Fruit fly (Drosophila melanogaster) whole organism, embryonic: ENCODE data around the gene slp1.
A peak's percentile ranks its signal among the peaks of the same experiment; 100 is the strongest.

Experiments
- Antp ChIP-seq: fragments of 200-800 bp; sonication (Bioruptor generic); optimal IDR thresholded peaks from 3 replicates; lab custom pipeline; 2016; ENCODE audit warnings: missing biosample characterization, missing genetic modification characterization
- B-H1 ChIP-seq: fragments of 200-800 bp; sonication (Bioruptor generic); IDR thresholded peaks from 3 replicates; pipeline ENCODE4 v1.3.6; 2022; ENCODE audit warnings: missing biosample characterization, missing genetic modification characterization
- CG10267 ChIP-seq: fragments of 200-800 bp; sonication (Bioruptor generic); optimal IDR thresholded peaks from 2 replicates; lab custom pipeline; 2018; ENCODE audit warnings: missing biosample characterization, mild to moderate bottlenecking, missing genetic modification characterization, moderate library complexity
- CG10979 ChIP-seq: fragments of 200-800 bp; sonication (Bioruptor generic); optimal IDR thresholded peaks from 2 replicates; lab custom pipeline; 2018; ENCODE audit warnings: missing biosample characterization, mild to moderate bottlenecking, missing genetic modification characterization, moderate library complexity
- CG11560 ChIP-seq: fragments of 200-800 bp; sonication (Bioruptor generic); IDR thresholded peaks from 3 replicates; pipeline ENCODE4 v1.3.6; 2022; ENCODE audit warnings: missing biosample characterization, missing genetic modification characterization
- CG14710 ChIP-seq: fragments of 200-800 bp; sonication (Bioruptor generic); optimal IDR thresholded peaks from 3 replicates; lab custom pipeline; 2019; ENCODE audit warnings: missing biosample characterization, mild to moderate bottlenecking, missing genetic modification characterization, moderate library complexity
- CG15269 ChIP-seq: fragments of 200-800 bp; sonication (Bioruptor generic); optimal IDR thresholded peaks from 2 replicates; lab custom pipeline; 2018; ENCODE audit warnings: missing biosample characterization, mild to moderate bottlenecking, missing genetic modification characterization, moderate library complexity
- CG15696 ChIP-seq: fragments of 200-800 bp; sonication (Bioruptor generic); optimal IDR thresholded peaks from 2 replicates; lab custom pipeline; 2019; ENCODE audit warnings: missing biosample characterization, mild to moderate bottlenecking, missing genetic modification characterization, moderate library complexity
- CG1602 ChIP-seq: fragments of 200-800 bp; sonication (Bioruptor generic); optimal IDR thresholded peaks from 3 replicates; lab custom pipeline; 2016; ENCODE audit warnings: missing biosample characterization, missing genetic modification characterization
- CG1647 ChIP-seq: fragments of 200-800 bp; sonication (Bioruptor generic); optimal IDR thresholded peaks from 3 replicates; lab custom pipeline; 2016; ENCODE audit warnings: missing biosample characterization, missing genetic modification characterization
- CG17328 ChIP-seq: fragments of 200-800 bp; sonication (Bioruptor generic); IDR thresholded peaks from 2 replicates; pipeline ENCODE4 v1.3.6; 2022; ENCODE audit warnings: missing biosample characterization, missing genetic modification characterization
- CG17361 ChIP-seq: fragments of 200-800 bp; sonication (Bioruptor generic); IDR thresholded peaks from 3 replicates; pipeline ENCODE4 v1.3.6; 2022; ENCODE audit warnings: missing biosample characterization, missing genetic modification characterization
- CG17568 ChIP-seq: fragments of 200-800 bp; sonication (Bioruptor generic); optimal IDR thresholded peaks from 2 replicates; lab custom pipeline; 2018; ENCODE audit warnings: missing biosample characterization, mild to moderate bottlenecking, missing genetic modification characterization, moderate library complexity
- CG17829 ChIP-seq: fragments of 200-800 bp; optimal IDR thresholded peaks from 2 replicates; lab custom pipeline; 2019; ENCODE audit warnings: missing biosample characterization, mild to moderate bottlenecking, missing genetic modification characterization, moderate library complexity
- CG2202 ChIP-seq: fragments of 200-800 bp; sonication (Bioruptor generic); optimal IDR thresholded peaks from 2 replicates; lab custom pipeline; 2018; ENCODE audit warnings: missing biosample characterization, mild to moderate bottlenecking, missing genetic modification characterization
- CG30431 ChIP-seq: fragments of 200-800 bp; sonication (Bioruptor generic); optimal IDR thresholded peaks from 2 replicates; lab custom pipeline; 2017; ENCODE audit warnings: missing biosample characterization, missing genetic modification characterization
- CG3065 ChIP-seq: fragments of 200-800 bp; sonication (Bioruptor generic); optimal IDR thresholded peaks from 2 replicates; lab custom pipeline; 2016; ENCODE audit warnings: missing biosample characterization, missing genetic modification characterization
- CG4360 ChIP-seq: fragments of 200-800 bp; sonication (Bioruptor generic); IDR thresholded peaks from 2 replicates; pipeline ENCODE4 v1.3.6; 2022; ENCODE audit warnings: missing biosample characterization, missing genetic modification characterization
- CG4404 ChIP-seq: fragments of 200-800 bp; sonication (Bioruptor generic); IDR thresholded peaks from 2 replicates; pipeline ENCODE4 v1.3.6; 2022; ENCODE audit warnings: missing biosample characterization, missing genetic modification characterization
- CG4820 ChIP-seq: fragments of 200-800 bp; sonication (Bioruptor generic); optimal IDR thresholded peaks from 3 replicates; lab custom pipeline; 2016; ENCODE audit warnings: missing biosample characterization, missing genetic modification characterization
- CG9727 ChIP-seq: fragments of 200-800 bp; sonication (Bioruptor generic); optimal IDR thresholded peaks from 3 replicates; lab custom pipeline; 2017; ENCODE audit warnings: missing biosample characterization, mild to moderate bottlenecking, missing genetic modification characterization
- D ChIP-seq, 2 experiments: fragments of 200-800 bp in 1 of 2; fragments of >200 bp in 1 of 2; sonication (Bioruptor generic) in 1 of 2; optimal IDR thresholded peaks; 2 replicates in 1 of 2; 3 replicates in 1 of 2; lab custom pipeline; 2017; ENCODE audit warnings: mild to moderate bottlenecking in 1 of 2, missing biosample characterization in 1 of 2, missing genetic modification characterization in 1 of 2, missing genetic modification reagents in 1 of 2
- D19A ChIP-seq: fragments of 200-800 bp; optimal IDR thresholded peaks from 3 replicates; lab custom pipeline; 2019; ENCODE audit warnings: missing biosample characterization, mild to moderate bottlenecking, missing genetic modification characterization, moderate library complexity
- Dll ChIP-seq: fragments of 200-800 bp; sonication (Bioruptor generic); IDR thresholded peaks from 4 replicates; pipeline ENCODE4 v1.3.6; 2022; ENCODE audit warnings: missing biosample characterization, missing genetic modification characterization; ENCODE audit not compliant: partially characterized antibody
- Eip74EF ChIP-seq, 2 experiments: fragments of 200-800 bp in 1 of 2; fragments of >200 bp in 1 of 2; sonication (Bioruptor generic) in 1 of 2; optimal IDR thresholded peaks; 2 replicates each; lab custom pipeline; 2017 to 2019; ENCODE audit warnings: missing biosample characterization in 2 of 2, missing genetic modification characterization in 2 of 2, mild to moderate bottlenecking in 1 of 2, moderate library complexity in 1 of 2
- Ets65A ChIP-seq: fragments of 200-800 bp; sonication (Bioruptor generic); peaks from one replicate; lab custom pipeline; 2016; ENCODE audit warnings: missing biosample characterization, missing genetic modification characterization
- MESR4 ChIP-seq: fragments of 200-800 bp; sonication (Bioruptor generic); optimal IDR thresholded peaks from 2 replicates; lab custom pipeline; 2018; ENCODE audit warnings: missing biosample characterization, mild to moderate bottlenecking, missing genetic modification characterization, moderate library complexity
- Med ChIP-seq: fragments of 200-800 bp; sonication (Bioruptor generic); peaks from one replicate; lab custom pipeline; 2016; ENCODE audit warnings: missing biosample characterization, missing genetic modification characterization, mild to moderate bottlenecking, inconsistent platforms, moderate library complexity
- NC2β ChIP-seq: fragments of 200-800 bp; sonication (Bioruptor generic); optimal IDR thresholded peaks from 2 replicates; lab custom pipeline; 2016; ENCODE audit warnings: missing biosample characterization, missing genetic modification characterization
- Trl ChIP-seq, 3 experiments: fragments of >200 bp in 2 of 3; fragments of 200-800 bp in 1 of 3; sonication (Bioruptor generic) in 1 of 3; optimal IDR thresholded peaks; 2 replicates in 1 of 3; 3 replicates in 2 of 3; lab custom pipeline; 2016 to 2017; ENCODE audit warnings: missing biosample characterization in 1 of 3, missing genetic modification characterization in 1 of 3
- ara ChIP-seq: fragments of 200-800 bp; sonication (Bioruptor generic); IDR thresholded peaks from 2 replicates; pipeline ENCODE4 v1.3.6; 2022; ENCODE audit warnings: missing biosample characterization, missing genetic modification characterization
- ase ChIP-seq: fragments of 200-800 bp; sonication (Bioruptor generic); IDR thresholded peaks from 3 replicates; pipeline ENCODE4 v1.3.6; 2022; ENCODE audit warnings: missing biosample characterization, missing genetic modification characterization
- ash1 ChIP-seq: fragments of 200-800 bp; sonication (Bioruptor generic); optimal IDR thresholded peaks from 2 replicates; lab custom pipeline; 2018; ENCODE audit warnings: missing biosample characterization, mild to moderate bottlenecking, missing genetic modification characterization
- cg ChIP-seq: fragments of 200-800 bp; sonication (Bioruptor generic); optimal IDR thresholded peaks from 3 replicates; lab custom pipeline; 2019; ENCODE audit warnings: missing biosample characterization, mild to moderate bottlenecking, missing genetic modification characterization, moderate library complexity
- chinmo ChIP-seq: fragments of 200-800 bp; sonication (Bioruptor generic); IDR thresholded peaks from 4 replicates; pipeline ENCODE4 v1.3.6; 2022; ENCODE audit warnings: missing biosample characterization, missing genetic modification characterization; ENCODE audit not compliant: partially characterized antibody
- ci ChIP-seq: fragments of 200-800 bp; sonication (Bioruptor generic); IDR thresholded peaks from 3 replicates; pipeline ENCODE4 v1.3.6; 2022; ENCODE audit warnings: missing biosample characterization, missing genetic modification characterization
- crc ChIP-seq: fragments of 200-800 bp; sonication (Bioruptor generic); optimal IDR thresholded peaks from 2 replicates; lab custom pipeline; 2016; ENCODE audit warnings: missing biosample characterization, missing genetic modification characterization
- dpn ChIP-seq, 2 experiments: fragments of 200-800 bp; sonication (Bioruptor generic); optimal IDR thresholded peaks; 3 replicates each; lab custom pipeline; 2016; ENCODE audit warnings: missing biosample characterization in 2 of 2, missing genetic modification characterization in 2 of 2
- dysf ChIP-seq: fragments of 200-800 bp; sonication (Bioruptor generic); IDR thresholded peaks from 3 replicates; pipeline ENCODE4 v1.3.6; 2022; ENCODE audit warnings: missing biosample characterization, missing genetic modification characterization
- fd96Cb ChIP-seq: fragments of 200-800 bp; sonication (Bioruptor generic); optimal IDR thresholded peaks from 2 replicates; lab custom pipeline; 2018; ENCODE audit warnings: missing biosample characterization, mild to moderate bottlenecking, missing genetic modification characterization, moderate library complexity
- gcm2 ChIP-seq: fragments of 200-800 bp; sonication (Bioruptor generic); optimal IDR thresholded peaks from 2 replicates; lab custom pipeline; 2016; ENCODE audit warnings: missing biosample characterization, missing genetic modification characterization
- hkb ChIP-seq, 2 experiments: fragments of 200-800 bp in 1 of 2; fragments of >200 bp in 1 of 2; sonication (Bioruptor generic) in 1 of 2; IDR thresholded peaks in 1 of 2; optimal IDR thresholded peaks in 1 of 2; 2 replicates each; pipeline versions ENCODE4 v1.3.6 to Lab custom; 2017 to 2022; ENCODE audit warnings: missing biosample characterization in 1 of 2, missing genetic modification characterization in 1 of 2
- lov ChIP-seq, 2 experiments: fragments of 200-800 bp in 1 of 2; fragments of >200 bp in 1 of 2; sonication (Bioruptor generic) in 1 of 2; IDR thresholded peaks in 1 of 2; optimal IDR thresholded peaks in 1 of 2; 2 replicates in 1 of 2; 3 replicates in 1 of 2; pipeline versions ENCODE4 v1.3.6 to Lab custom; 2017 to 2022; ENCODE audit warnings: missing biosample characterization in 1 of 2, missing genetic modification characterization in 1 of 2
- pita ChIP-seq: fragments of 200-800 bp; sonication (Bioruptor generic); optimal IDR thresholded peaks from 2 replicates; lab custom pipeline; 2017; ENCODE audit warnings: missing biosample characterization, mild to moderate bottlenecking, missing genetic modification characterization
- sna ChIP-seq: fragments of 200-800 bp; sonication (Bioruptor generic); IDR thresholded peaks from 2 replicates; pipeline ENCODE4 v1.3.6; 2022; ENCODE audit warnings: missing biosample characterization, missing genetic modification characterization; ENCODE audit not compliant: partially characterized antibody
- sr ChIP-seq: fragments of 200-800 bp; sonication (Bioruptor generic); IDR thresholded peaks from 3 replicates; pipeline ENCODE4 v1.3.6; 2022; ENCODE audit warnings: missing biosample characterization, missing genetic modification characterization
- stc ChIP-seq: fragments of 200-800 bp; sonication (Bioruptor generic); IDR thresholded peaks from 2 replicates; pipeline ENCODE4 v1.3.6; 2022; ENCODE audit warnings: missing biosample characterization, missing genetic modification characterization
- vvl ChIP-seq: fragments of 200-800 bp; sonication (Bioruptor generic); IDR thresholded peaks from 2 replicates; pipeline ENCODE4 v1.3.6; 2022; ENCODE audit warnings: missing biosample characterization, missing genetic modification characterization

The slp1 gene

dm6 chr2L:3836440-3836890 lies 11.0 kb downstream of the slp1 start, which contains the start of gene slp2 (continued):
- 0 out of 4 replicates have a peak, but pooled peaks have one; percentile 16 for TF ChIP-seq chinmo
- no peak for TF ChIP-seq CG15269
- no peak for TF ChIP-seq CG1647
- TF ChIP-seq ash1: peak; percentile 45
- no peak for TF ChIP-seq NC2β
- TF ChIP-seq CG11560: no peak
- TF ChIP-seq Antp: no peak
- no peak for TF ChIP-seq stc (GFP tag; lab: Robert Waterston, UW)
- TF ChIP-seq CG17568 (GFP tag; lab: Kevin White, UChicago): peak; percentile 38
- no peak for TF ChIP-seq MESR4 (GFP tag; lab: Kevin White, UChicago)
- no peak for TF ChIP-seq sna (GFP tag; lab: Robert Waterston, UW)
- peak; percentile 1; the same call in 1 of the 2 replicates for TF ChIP-seq CG4360 (GFP tag; lab: Robert Waterston, UW)
- peak; percentile 40 for TF ChIP-seq Med
- TF ChIP-seq cg: peak; percentile 94
- no peak for TF ChIP-seq pita (GFP tag; lab: Kevin White, UChicago)
- 0 out of 4 replicates have a peak, but pooled peaks have one; percentile 16 for TF ChIP-seq Dll
- TF ChIP-seq CG4404 (GFP tag; lab: Robert Waterston, UW): no peak

dm6 chr2L:3840975-3841374 lies 15.5 kb downstream of the slp1 start:
- TF ChIP-seq CG15696 (tag; lab: Kevin White, UChicago) (peak; percentile 31), D (optimal IDR thresholded peaks at IDR 0.05; lab: Kevin White, UChicago) (no peak), D (GFP tag; optimal IDR thresholded peaks at IDR 0.05; lab: Kevin White, UChicago) (peak; percentile 58), Eip74EF (GFP tag; optimal IDR thresholded peaks at IDR 0.05; lab: Kevin White, UChicago) (no peak), dysf (GFP tag; lab: Robert Waterston, UW) (0 out of 3 replicates have a peak, but pooled peaks have one; percentile 14), CG10267 (tag; lab: Kevin White, UChicago) (peak; percentile 32), gcm2 (GFP tag; lab: Kevin White, UChicago) (no peak), ara (GFP tag; lab: Robert Waterston, UW) (peak; percentile 81), CG10979 (tag; lab: Kevin White, UChicago) (peak; percentile 66), sr (GFP tag; lab: Robert Waterston, UW) (no peak), dpn (GFP tag; optimal IDR thresholded peaks at IDR 0.05; lab: Kevin White, UChicago) (peak in 1 of 2 experiments; percentile 11), CG17328 (GFP tag; lab: Robert Waterston, UW) (peak; percentile 63; the same call in 1 of the 2 replicates), CG14710 (tag; lab: Kevin White, UChicago) (peak; percentile 45), CG17361 (GFP tag; lab: Robert Waterston, UW) (peak; percentile 43; the same call in 2 of the 3 replicates), hkb (optimal IDR thresholded peaks at IDR 0.05; lab: Kevin White, UChicago) (no peak), hkb (GFP tag; IDR thresholded peaks at IDR 0.05; lab: Robert Waterston, UW) (peak; percentile 32; the same call in 1 of the 2 replicates), Trl (optimal IDR thresholded peaks at IDR 0.05; lab: Kevin White, UChicago) (no peak), Trl (GFP tag; optimal IDR thresholded peaks at IDR 0.05; lab: Kevin White, UChicago) (peak; percentile 14), CG3065 (GFP tag; lab: Kevin White, UChicago) (peak; percentile 22), CG4820 (GFP tag; lab: Kevin White, UChicago) (peak; percentile 33), crc (GFP tag; lab: Kevin White, UChicago) (no peak), vvl (GFP tag; lab: Robert Waterston, UW) (0 out of 2 replicates have a peak, but pooled peaks have one; percentile 7), CG17829 (tag; lab: Kevin White, UChicago) (peak; percentile 45), fd96Cb (peak; percentile 49), CG2202 (tag; lab: Kevin White, UChicago) (peak; percentile 27), B-H1 (GFP tag; lab: Robert Waterston, UW) (no peak), D19A (tag; lab: Kevin White, UChicago) (peak; percentile 22), Ets65A (GFP tag; lab: Kevin White, UChicago) (peak; percentile 75), CG9727 (GFP tag; lab: Kevin White, UChicago) (peak; percentile 55), lov (optimal IDR thresholded peaks at IDR 0.05; lab: Kevin White, UChicago) (no peak), lov (GFP tag; IDR thresholded peaks at IDR 0.05; lab: Robert Waterston, UW) (peak; percentile 71; the same call in 1 of the 3 replicates), CG1602 (peak; percentile 11), CG30431 (GFP tag; lab: Kevin White, UChicago) (peak; percentile 32), ase (GFP tag; lab: Robert Waterston, UW) (peak; percentile 12; the same call in 1 of the 3 replicates), ci (GFP tag; lab: Robert Waterston, UW) (0 out of 3 replicates have a peak, but pooled peaks have one; percentile 40)
